Worm (Caenorhabditis elegans) whole organism, L1 larva: Measurements from ENCODE around the gene C09H10.9.

Experiments used
- C16A3.4 ChIP-seq: fragments of 150-350 bp; optimal IDR thresholded peaks from 2 replicates; lab custom pipeline; 2014; ENCODE audit warnings: missing biosample characterization, missing genetic modification characterization
- C34B4.2 ChIP-seq: sonication (generic microtip); optimal IDR thresholded peaks from 2 replicates; lab custom pipeline; 2017; ENCODE audit warnings: mild to moderate bottlenecking, missing genetic modification characterization, missing compliant biosample characterization
- Y116A8C.19 ChIP-seq: sonication (generic microtip); optimal IDR thresholded peaks from 2 replicates; lab custom pipeline; 2016; ENCODE audit warnings: missing compliant biosample characterization, missing genetic modification characterization, borderline replicate concordance
- aha-1 ChIP-seq: fragments of 150-350 bp; optimal IDR thresholded peaks from 2 replicates; lab custom pipeline; 2014; ENCODE audit warnings: missing biosample characterization, missing genetic modification characterization
- alr-1 ChIP-seq: fragments of 200-800 bp; sonication (Bioruptor generic); optimal IDR thresholded peaks from 2 replicates; lab custom pipeline; 2018; ENCODE audit warnings: borderline replicate concordance, mild to moderate bottlenecking, missing genetic modification characterization, missing compliant biosample characterization
- ama-1 ChIP-seq: fragments of 150-350 bp; optimal IDR thresholded peaks from 2 replicates; lab custom pipeline; 2014
- blmp-1 ChIP-seq: fragments of 150-350 bp; optimal IDR thresholded peaks from 2 replicates; lab custom pipeline; 2014; ENCODE audit warnings: missing biosample characterization, missing genetic modification characterization
- ceh-63 ChIP-seq: fragments of 200-800 bp; sonication (Bioruptor generic); optimal IDR thresholded peaks from 2 replicates; lab custom pipeline; 2018; ENCODE audit warnings: mild to moderate bottlenecking, missing genetic modification characterization, missing compliant biosample characterization
- ceh-8 ChIP-seq: fragments of 200-800 bp; sonication (Bioruptor generic); optimal IDR thresholded peaks from 2 replicates; lab custom pipeline; 2018; ENCODE audit warnings: mild to moderate bottlenecking, missing genetic modification characterization, moderate library complexity, missing compliant biosample characterization
- dpl-1 ChIP-seq, 3 experiments: fragments of 150-350 bp in 2 of 3; sonication (generic microtip) in 1 of 3; optimal IDR thresholded peaks; 2 replicates each; lab custom pipeline; 2014 to 2017; ENCODE audit warnings: missing biosample characterization in 3 of 3, missing genetic modification characterization in 3 of 3, missing genetic modification reagents in 3 of 3
- efl-1 ChIP-seq, 4 experiments: fragments of 150-350 bp; optimal IDR thresholded peaks in 3 of 4; peaks in 1 of 4; 1 replicate in 1 of 4; 2 replicates in 3 of 4; lab custom pipeline; 2014; ENCODE audit warnings: missing biosample characterization in 2 of 4, missing genetic modification characterization in 2 of 4, missing genetic modification reagents in 2 of 4
- efl-3 ChIP-seq: fragments of 200-800 bp; sonication (Bioruptor generic); optimal IDR thresholded peaks from 2 replicates; lab custom pipeline; 2018; ENCODE audit warnings: mild to moderate bottlenecking, missing genetic modification characterization, missing compliant biosample characterization
- egl-27 ChIP-seq, 2 experiments: fragments of 150-350 bp in 1 of 2; sonication (generic microtip); optimal IDR thresholded peaks; 3 replicates each; lab custom pipeline; 2017 to 2018; ENCODE audit warnings: missing biosample characterization in 2 of 2, missing genetic modification characterization in 2 of 2, missing genetic modification reagents in 2 of 2
- elt-2 ChIP-seq: sonication (generic microtip); optimal IDR thresholded peaks from 2 replicates; lab custom pipeline; 2016; ENCODE audit warnings: missing genetic modification characterization, mild to moderate bottlenecking, inconsistent platforms, missing compliant biosample characterization, missing genetic modification reagents
- hlh-17 ChIP-seq: fragments of 200-800 bp; sonication (Bioruptor generic); optimal IDR thresholded peaks from 2 replicates; lab custom pipeline; 2018; ENCODE audit warnings: missing genetic modification characterization, mild to moderate bottlenecking, missing compliant biosample characterization, moderate library complexity, borderline replicate concordance
- hlh-4 ChIP-seq: sonication (generic microtip); optimal IDR thresholded peaks from 2 replicates; lab custom pipeline; 2016; ENCODE audit warnings: mild to moderate bottlenecking, missing genetic modification characterization, missing compliant biosample characterization
- hpl-2 ChIP-seq: fragments of 150-350 bp; optimal IDR thresholded peaks from 2 replicates; lab custom pipeline; 2014; ENCODE audit warnings: missing biosample characterization, missing genetic modification reagents, missing genetic modification characterization
- lin-14 ChIP-seq: fragments of 200-800 bp; sonication (Bioruptor generic); optimal IDR thresholded peaks from 2 replicates; lab custom pipeline; 2018; ENCODE audit warnings: mild to moderate bottlenecking, missing genetic modification characterization, moderate library complexity, missing compliant biosample characterization
- lin-35 ChIP-seq, 2 experiments: fragments of 150-350 bp; optimal IDR thresholded peaks; 2 replicates each; lab custom pipeline; 2014; ENCODE audit warnings: missing biosample characterization in 2 of 2, missing genetic modification characterization in 2 of 2, missing genetic modification reagents in 2 of 2
- lin-39 ChIP-seq: fragments of 150-350 bp; optimal IDR thresholded peaks from 2 replicates; lab custom pipeline; 2014; ENCODE audit warnings: missing biosample characterization, missing genetic modification reagents, missing genetic modification characterization
- lir-3 ChIP-seq: sonication (generic microtip); optimal IDR thresholded peaks from 2 replicates; lab custom pipeline; 2016; ENCODE audit warnings: mild to moderate bottlenecking, missing genetic modification characterization, moderate library complexity, missing compliant biosample characterization; ENCODE audit not compliant: poor library complexity
- lsy-2 ChIP-seq, 2 experiments: fragments of 150-350 bp; optimal IDR thresholded peaks; 2 replicates each; lab custom pipeline; 2014; ENCODE audit warnings: missing biosample characterization in 2 of 2, missing genetic modification characterization in 2 of 2
- nhr-11 ChIP-seq: fragments of 150-350 bp; optimal IDR thresholded peaks from 2 replicates; lab custom pipeline; 2014; ENCODE audit warnings: missing biosample characterization, missing genetic modification characterization
- nhr-19 ChIP-seq: fragments of 200-800 bp; sonication (Bioruptor generic); conservative IDR thresholded peaks from 2 replicates; pipeline ENCODE4 v1.3.6; 2022; ENCODE audit warnings: missing genetic modification characterization, missing compliant biosample characterization
- nhr-237 ChIP-seq: fragments of 150-350 bp; optimal IDR thresholded peaks from 2 replicates; lab custom pipeline; 2014; ENCODE audit warnings: missing biosample characterization, missing genetic modification characterization
- nhr-47 ChIP-seq: sonication (generic microtip); optimal IDR thresholded peaks from 2 replicates; lab custom pipeline; 2016; ENCODE audit warnings: mild to moderate bottlenecking, missing genetic modification characterization, moderate library complexity, missing compliant biosample characterization
- nhr-71 ChIP-seq: sonication (generic microtip); optimal IDR thresholded peaks from 2 replicates; lab custom pipeline; 2016; ENCODE audit warnings: mild to moderate bottlenecking, missing genetic modification characterization, moderate library complexity, missing compliant biosample characterization
- nhr-76 ChIP-seq: sonication (generic microtip); optimal IDR thresholded peaks from 2 replicates; lab custom pipeline; 2017; ENCODE audit warnings: missing biosample characterization, missing genetic modification characterization
- nhr-77 ChIP-seq: fragments of 150-350 bp; optimal IDR thresholded peaks from 2 replicates; lab custom pipeline; 2014; ENCODE audit warnings: missing biosample characterization, missing genetic modification characterization
- nhr-85 ChIP-seq: sonication (generic microtip); peaks from one replicate; lab custom pipeline; 2016; ENCODE audit warnings: missing genetic modification characterization, inconsistent platforms, missing compliant biosample characterization
- pax-3 ChIP-seq: fragments of 200-800 bp; sonication (Bioruptor generic); optimal IDR thresholded peaks from 2 replicates; lab custom pipeline; 2018; ENCODE audit warnings: mild to moderate bottlenecking, missing genetic modification characterization, moderate library complexity, missing compliant biosample characterization
- rnt-1 ChIP-seq: sonication (generic microtip); optimal IDR thresholded peaks from 2 replicates; lab custom pipeline; 2016; ENCODE audit warnings: mild to moderate bottlenecking, missing genetic modification characterization, moderate library complexity, missing compliant biosample characterization
- skn-1 ChIP-seq: fragments of 150-350 bp; optimal IDR thresholded peaks from 2 replicates; lab custom pipeline; 2014; ENCODE audit warnings: missing biosample characterization, missing genetic modification characterization
- snpc-4 ChIP-seq: fragments of 150-350 bp; optimal IDR thresholded peaks from 2 replicates; lab custom pipeline; 2014; ENCODE audit warnings: missing biosample characterization, missing genetic modification characterization
- snu-23 ChIP-seq: sonication (generic microtip); optimal IDR thresholded peaks from 2 replicates; lab custom pipeline; 2016; ENCODE audit warnings: missing genetic modification characterization, missing compliant biosample characterization
- swsn-7 ChIP-seq: sonication (generic microtip); optimal IDR thresholded peaks from 2 replicates; lab custom pipeline; 2016; ENCODE audit warnings: missing genetic modification characterization, missing compliant biosample characterization
- tbx-2 ChIP-seq: sonication (generic microtip); optimal IDR thresholded peaks from 2 replicates; lab custom pipeline; 2016; ENCODE audit warnings: missing genetic modification characterization, missing compliant biosample characterization
- tlp-1 ChIP-seq: fragments of 150-350 bp; optimal IDR thresholded peaks from 2 replicates; lab custom pipeline; 2014; ENCODE audit warnings: missing biosample characterization, missing genetic modification characterization
- unc-130 ChIP-seq: fragments of 150-350 bp; optimal IDR thresholded peaks from 2 replicates; lab custom pipeline; 2017; ENCODE audit warnings: missing biosample characterization, missing genetic modification characterization, inconsistent platforms
- unc-30 ChIP-seq: sonication (generic microtip); optimal IDR thresholded peaks from 2 replicates; lab custom pipeline; 2017; ENCODE audit warnings: missing biosample characterization, missing genetic modification characterization
- unc-62 ChIP-seq: fragments of 150-350 bp; optimal IDR thresholded peaks from 2 replicates; lab custom pipeline; 2014; ENCODE audit warnings: missing biosample characterization, missing genetic modification reagents, missing genetic modification characterization
- unc-98 ChIP-seq: fragments of 200-800 bp; sonication (Bioruptor generic); IDR thresholded peaks from 2 replicates; pipeline ENCODE4 v1.3.6; 2022; ENCODE audit warnings: missing genetic modification characterization, missing compliant biosample characterization
- zag-1 ChIP-seq: fragments of 150-350 bp; optimal IDR thresholded peaks from 2 replicates; lab custom pipeline; 2014; ENCODE audit warnings: missing biosample characterization, missing genetic modification characterization
- zip-4 ChIP-seq: fragments of 200-800 bp; sonication (Bioruptor generic); optimal IDR thresholded peaks from 2 replicates; lab custom pipeline; 2018; ENCODE audit warnings: mild to moderate bottlenecking, missing genetic modification characterization, moderate library complexity, missing compliant biosample characterization
- ztf-11 ChIP-seq, 2 experiments: sonication (generic microtip); optimal IDR thresholded peaks; 2 replicates each; lab custom pipeline; 2016 to 2017; ENCODE audit warnings: missing genetic modification characterization in 2 of 2, missing biosample characterization in 1 of 2, missing compliant biosample characterization in 1 of 2
- ztf-4 ChIP-seq: fragments of 150-350 bp; optimal IDR thresholded peaks from 2 replicates; lab custom pipeline; 2014; ENCODE audit warnings: missing biosample characterization, missing genetic modification characterization

The C09H10.9 gene

DNA sequence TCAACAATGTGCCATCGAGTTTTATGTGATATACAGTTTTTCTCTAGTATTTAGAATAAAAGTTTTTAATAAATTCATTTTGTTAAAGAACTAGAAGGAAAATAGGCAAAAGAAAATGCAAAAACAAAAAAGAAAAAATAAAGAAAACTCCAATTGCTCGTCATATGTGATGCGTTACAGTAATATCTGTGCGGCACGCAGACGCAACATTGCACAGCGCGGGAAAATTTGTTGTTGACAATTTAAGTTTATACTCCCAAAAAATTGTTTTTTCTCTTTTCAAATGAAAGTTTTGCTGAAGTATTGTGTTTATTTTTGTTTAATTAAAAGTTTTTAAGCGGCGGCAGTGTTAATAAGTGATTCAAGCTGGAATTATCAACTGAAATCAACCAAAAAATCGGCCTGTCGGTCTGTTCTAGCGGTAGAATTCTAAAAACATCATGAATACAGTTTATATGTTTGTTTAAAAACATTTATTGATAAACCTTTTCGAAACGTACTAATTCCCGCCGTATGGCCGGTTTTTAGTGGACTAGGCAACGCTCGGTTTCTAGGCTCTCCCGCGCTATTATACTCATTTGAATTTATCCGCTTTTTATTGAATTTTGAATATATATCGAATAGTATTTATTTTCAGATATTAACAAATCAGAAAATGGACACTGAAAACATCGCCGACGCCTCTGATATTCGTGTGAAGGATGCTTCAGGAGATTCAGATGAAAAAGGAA, 1.9 kb downstream of the C09H10.9 start, which contains the start of gene nasp-1 (continued):
- TF ChIP-seq skn-1, result no peak
- no peak for TF ChIP-seq ztf-11 (tag; optimal IDR thresholded peaks at IDR 0.05; lab: Kevin White, UChicago)
- no peak for TF ChIP-seq nhr-19
- no peak for TF ChIP-seq unc-62 (GFP tag; lab: Kevin White, UChicago)
- TF ChIP-seq snpc-4 (tag; lab: Kevin White, UChicago), result no peak
- TF ChIP-seq alr-1 (tag; lab: Kevin White, UChicago), result no peak
- peak; percentile 54 to 80 for TF ChIP-seq lin-35 (GFP tag; optimal IDR thresholded peaks at IDR 0.05; lab: Kevin White, UChicago)

DNA sequence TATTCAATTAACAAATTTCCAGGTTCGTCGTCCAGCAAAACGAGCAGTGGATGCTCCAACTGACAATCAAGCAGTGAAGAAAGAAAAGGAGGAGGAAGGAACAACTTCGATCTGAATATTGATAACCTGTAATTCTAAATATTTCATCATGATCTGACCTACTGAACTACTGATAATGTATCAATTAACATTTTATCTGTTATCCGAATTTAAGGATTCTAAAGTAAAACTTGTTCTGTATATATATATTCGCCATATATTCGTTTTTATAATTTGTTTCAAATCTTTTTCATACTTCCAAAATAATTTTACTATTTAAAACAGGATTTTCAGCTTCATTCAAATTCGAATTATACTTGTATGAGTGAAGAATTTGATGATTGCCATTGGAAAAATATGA, 3.6 kb downstream of the C09H10.9 start, which contains the start of gene apc-17:
apc-17 (plus strand) TSS at position 301 of the 400 bp plus-strand sequence.
- TF ChIP-seq blmp-1 (tag; lab: Kevin White, UChicago) (no peak), snu-23 (GFP tag; lab: Kevin White, UChicago) (no peak), zip-4 (GFP tag; lab: Kevin White, UChicago) (no peak), rnt-1 (tag; lab: Kevin White, UChicago) (no peak), lir-3 (no peak), swsn-7 (tag; lab: Kevin White, UChicago) (no peak), nhr-85 (tag; lab: Kevin White, UChicago) (no peak), unc-30 (tag; lab: Kevin White, UChicago) (no peak), nhr-76 (no peak), ama-1 (no peak), hlh-17 (GFP tag; lab: Kevin White, UChicago) (no peak), nhr-11 (no peak), tbx-2 (tag; lab: Kevin White, UChicago) (no peak), Y116A8C.19 (tag; lab: Kevin White, UChicago) (no peak), lsy-2 (tag; optimal IDR thresholded peaks at IDR 0.05; lab: Kevin White, UChicago) (no peak), efl-3 (GFP tag; lab: Kevin White, UChicago) (no peak), ztf-4 (tag; lab: Kevin White, UChicago) (no peak), unc-130 (tag; lab: Kevin White, UChicago) (no peak)
- TF ChIP-seq, all 84 proteins: peak for 0

DNA sequence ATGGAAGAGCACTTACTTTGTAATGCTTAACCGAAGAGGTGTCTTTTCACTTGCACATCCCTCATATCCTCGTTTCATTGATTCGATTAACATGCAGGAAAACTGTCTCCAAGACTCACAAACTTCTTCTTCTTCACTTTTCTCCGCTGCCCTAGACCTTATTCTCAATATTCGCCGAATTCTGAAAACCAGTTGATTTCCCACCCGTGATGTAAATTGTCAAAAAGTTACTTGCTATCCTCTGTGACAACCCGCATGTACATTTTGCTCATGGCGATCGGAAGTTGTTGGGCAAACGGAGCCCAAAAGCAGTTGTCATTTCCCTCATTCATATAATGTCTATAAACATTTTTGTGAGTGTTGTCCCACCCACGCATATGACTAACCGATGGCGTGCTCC, 6.2 kb downstream of the C09H10.9 start:
- TF ChIP-seq C16A3.4 (tag; lab: Kevin White, UChicago), result no peak
- TF ChIP-seq nhr-47, result no peak
- no peak for TF ChIP-seq C34B4.2 (tag; lab: Kevin White, UChicago)
- no peak for TF ChIP-seq tlp-1 (tag; lab: Kevin White, UChicago)
- TF ChIP-seq unc-98 (GFP tag; lab: Robert Waterston, UW), result no peak

DNA sequence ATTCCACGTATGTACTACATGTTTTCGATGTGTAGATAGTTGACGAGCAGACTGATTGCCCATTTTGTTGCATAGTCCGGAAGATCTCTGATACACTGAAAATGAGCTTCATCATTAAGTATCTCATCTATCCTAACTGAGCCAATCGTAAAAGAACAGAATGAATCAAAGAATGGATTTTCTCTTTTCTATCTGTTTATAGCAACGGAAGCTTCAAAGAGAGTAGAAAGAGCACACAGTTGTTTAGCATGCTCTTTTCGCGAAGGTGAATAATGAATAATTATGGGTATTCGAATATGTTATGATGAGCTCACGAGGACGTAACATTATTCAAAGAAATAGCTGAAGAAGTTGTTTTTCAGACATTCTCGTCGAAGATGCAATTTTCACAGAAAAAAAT, 6.8 kb downstream of the C09H10.9 start, which contains the start of gene glb-4:
glb-4 (minus strand) TSS at position 101 of the 400 bp plus-strand sequence.
- no peak for TF ChIP-seq egl-27 (tag; optimal IDR thresholded peaks at IDR 0.05; lab: Kevin White, UChicago)
- TF ChIP-seq nhr-76, result no peak
- TF ChIP-seq nhr-237 (tag; lab: Kevin White, UChicago), result no peak
- no peak for TF ChIP-seq lin-39 (tag; lab: Kevin White, UChicago)
- TF ChIP-seq hlh-4 (tag; lab: Kevin White, UChicago), result no peak
- TF ChIP-seq efl-1 (optimal IDR thresholded peaks at IDR 0.05; lab: Kevin White, UChicago), result no peak
- TF ChIP-seq efl-1 (GFP tag; optimal IDR thresholded peaks at IDR 0.05 in 1 of 2; lab: Kevin White, UChicago), result no peak
- TF ChIP-seq elt-2 (tag; lab: Kevin White, UChicago), result no peak
- TF ChIP-seq ceh-8 (GFP tag; lab: Kevin White, UChicago), result no peak
- TF ChIP-seq nhr-71 (tag; lab: Kevin White, UChicago), result peak; percentile 18
- no peak for TF ChIP-seq ztf-4 (tag; lab: Kevin White, UChicago)
- no peak for TF ChIP-seq dpl-1 (GFP tag; optimal IDR thresholded peaks at IDR 0.05; lab: Kevin White, UChicago)
- TF ChIP-seq ztf-11 (tag; optimal IDR thresholded peaks at IDR 0.05; lab: Kevin White, UChicago), result no peak
- TF ChIP-seq aha-1 (tag; lab: Kevin White, UChicago), result no peak
- TF ChIP-seq zip-4 (GFP tag; lab: Kevin White, UChicago), result no peak
- no peak for TF ChIP-seq unc-130 (tag; lab: Kevin White, UChicago)
- no peak for TF ChIP-seq nhr-77
- no peak for TF ChIP-seq nhr-47
- TF ChIP-seq pax-3, result no peak
- TF ChIP-seq zag-1 (tag; lab: Kevin White, UChicago), result no peak
- TF ChIP-seq hpl-2 (GFP tag; lab: Kevin White, UChicago), result no peak
- TF ChIP-seq lin-14 (GFP tag; lab: Kevin White, UChicago), result peak; percentile 57
- TF ChIP-seq ceh-63 (GFP tag; lab: Kevin White, UChicago), result no peak
